Worm (Caenorhabditis elegans): ENCODE measurements around the gene ZK1248.17.

- TF ChIP-seq ztf-29 (GFP tag; IDR thresholded peaks at IDR 0.05) (no peak), ref-1 (GFP tag; conservative IDR thresholded peaks at IDR 0.05) (no peak)
Measured at ce11 chrII:5818298-5818697, 27.0 kb downstream of the ZK1248.17 start, which contains the start of gene ZK1248.4.
